Fruit fly (Drosophila melanogaster): ENCODE data around the gene tgo.

tgo gene

DNA sequence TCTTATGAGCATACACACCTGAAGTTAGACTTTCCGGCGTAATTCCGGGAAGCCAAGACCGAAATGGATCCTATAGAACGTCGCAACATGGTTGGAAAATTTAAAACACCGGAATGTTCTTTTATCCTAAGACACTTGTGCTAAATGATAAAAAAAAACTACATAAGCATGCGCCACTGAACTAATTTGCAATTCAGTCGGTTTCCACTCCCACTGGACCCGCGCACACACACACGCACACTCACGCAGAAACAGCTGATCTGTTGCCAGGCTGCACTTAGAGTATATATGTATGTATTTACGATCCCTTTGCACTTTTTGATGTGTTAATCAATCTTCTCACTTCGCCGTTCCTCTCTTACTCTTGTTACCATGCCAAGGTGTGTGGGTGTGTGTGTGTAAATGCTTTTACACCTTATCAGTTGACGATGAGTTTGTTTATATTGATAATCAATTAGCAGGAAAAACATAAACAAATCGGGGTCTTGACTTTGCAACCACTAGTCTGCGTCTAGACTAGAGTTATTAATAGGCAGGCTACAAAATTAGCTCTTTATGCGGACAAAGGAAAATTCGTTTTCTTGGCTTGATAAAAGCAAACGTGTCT, 28.7 kb upstream of the tgo start, which contains the start of gene Mst85C (continued):
- TF ChIP-seq HLH4C (GFP tag; IDR thresholded peaks at IDR 0.05; ENCODE audit: partially characterized antibody) (no peak), CG17829 (tag; optimal IDR thresholded peaks at IDR 0.05) (no peak), CG17912 (GFP tag; optimal IDR thresholded peaks at IDR 0.05) (no peak), crp (GFP tag; optimal IDR thresholded peaks at IDR 0.05) (peak in 1 of 2 experiments; percentile 50), fd64A (GFP tag; optimal IDR thresholded peaks at IDR 0.05) (peak; percentile 8), CG2202 (tag; optimal IDR thresholded peaks at IDR 0.05) (no peak), CG4282 (GFP tag; optimal IDR thresholded peaks at IDR 0.05) (no peak), amos (GFP tag; IDR thresholded peaks at IDR 0.05; ENCODE audit: partially characterized antibody) (no peak), CG8281 (tag; optimal IDR thresholded peaks at IDR 0.05) (no peak), CG10565 (GFP tag; optimal IDR thresholded peaks at IDR 0.05) (no peak), CG10321 (GFP tag; IDR thresholded peaks at IDR 0.05) (no peak), CG8359 (GFP tag; optimal IDR thresholded peaks at IDR 0.05; ENCODE audit: borderline replicate concordance) (no peak), CG10209 (GFP tag; optimal IDR thresholded peaks at IDR 0.05) (no peak), cg (GFP tag; optimal IDR thresholded peaks at IDR 0.05) (peak; percentile 86), Sry-β (GFP tag; optimal IDR thresholded peaks at IDR 0.05) (no peak), z (GFP tag; IDR thresholded peaks at IDR 0.05) (no peak), CG13775 (GFP tag; optimal IDR thresholded peaks at IDR 0.05) (no peak), ttk (GFP tag; IDR thresholded peaks at IDR 0.05) (no peak), sd (tag; optimal IDR thresholded peaks at IDR 0.05) (no peak), ftz-f1 (GFP tag; optimal IDR thresholded peaks at IDR 0.05) (no peak), ato (GFP tag; IDR thresholded peaks at IDR 0.05; ENCODE audit: partially characterized antibody) (no peak), esg (GFP tag; conservative IDR thresholded peaks at IDR 0.05) (no peak), Bteb2 (GFP tag; optimal IDR thresholded peaks at IDR 0.05) (no peak), Mad (GFP tag; optimal IDR thresholded peaks at IDR 0.05) (no peak), Stat92E (GFP tag; optimal IDR thresholded peaks at IDR 0.05) (no peak), zen2 (GFP tag; IDR thresholded peaks at IDR 0.05; ENCODE audit: partially characterized antibody) (no peak), Dip3 (GFP tag; optimal IDR thresholded peaks at IDR 0.05) (no peak), CG14014 (GFP tag; IDR thresholded peaks at IDR 0.05) (no peak), bigmax (GFP tag; optimal IDR thresholded peaks at IDR 0.05) (no peak), chinmo (GFP tag; IDR thresholded peaks at IDR 0.05; ENCODE audit: partially characterized antibody) (no peak), cad (GFP tag; optimal IDR thresholded peaks at IDR 0.05) (no peak), CG34376 (GFP tag; optimal IDR thresholded peaks at IDR 0.05) (peak; percentile 52), Fer2 (tag; optimal IDR thresholded peaks at IDR 0.05) (no peak), HmgD (GFP tag; optimal IDR thresholded peaks at IDR 0.05) (peak; percentile 16), CG6683 (GFP tag; optimal IDR thresholded peaks at IDR 0.05) (no peak), dimm (GFP tag; IDR thresholded peaks at IDR 0.05) (no peak), CG31388 (GFP tag; optimal IDR thresholded peaks at IDR 0.05) (no peak), row (GFP tag; IDR thresholded peaks at IDR 0.05) (no peak), Eip74EF (GFP tag; optimal IDR thresholded peaks at IDR 0.05) (no peak), CG2875 (GFP tag; optimal IDR thresholded peaks at IDR 0.05) (peak; percentile 7), Vsx1 (GFP tag; optimal IDR thresholded peaks at IDR 0.05) (peak; percentile 39), ATbp (GFP tag; optimal IDR thresholded peaks at IDR 0.05) (no peak), CG33213 (GFP tag; optimal IDR thresholded peaks at IDR 0.05) (no peak), mld (GFP tag; IDR thresholded peaks at IDR 0.05; ENCODE audit: partially characterized antibody) (no peak), CG31441 (GFP tag; IDR thresholded peaks at IDR 0.05) (no peak), Meics (GFP tag; optimal IDR thresholded peaks at IDR 0.05) (no peak), ken (GFP tag; IDR thresholded peaks at IDR 0.05) (no peak), pho (GFP tag; optimal IDR thresholded peaks at IDR 0.05) (no peak), mam (GFP tag; optimal IDR thresholded peaks at IDR 0.05) (no peak)

Measured in whole organism, embryonic.